Worm (Caenorhabditis elegans) whole organism, L2 larva: ENCODE measurements around the gene D2045.7.

Experiments used
- C34F6.9 ChIP-seq: fragments of 150-350 bp; optimal IDR thresholded peaks from 2 replicates; lab custom pipeline; 2014; ENCODE audit warnings: missing biosample characterization, missing genetic modification characterization
- F13H6.1 ChIP-seq: sonication (generic microtip); optimal IDR thresholded peaks from 2 replicates; lab custom pipeline; 2016; ENCODE audit warnings: missing genetic modification characterization, missing compliant biosample characterization
- R02D3.7 ChIP-seq: fragments of 150-350 bp; optimal IDR thresholded peaks from 2 replicates; lab custom pipeline; 2014; ENCODE audit warnings: missing biosample characterization, missing genetic modification characterization
- ZK546.5 ChIP-seq: sonication (generic microtip); optimal IDR thresholded peaks from 2 replicates; lab custom pipeline; 2017; ENCODE audit warnings: missing biosample characterization, missing genetic modification characterization
- alr-1 ChIP-seq: fragments of 150-350 bp; optimal IDR thresholded peaks from 2 replicates; lab custom pipeline; 2014; ENCODE audit warnings: missing biosample characterization, missing genetic modification characterization
- ama-1 ChIP-seq: fragments of 150-350 bp; optimal IDR thresholded peaks from 2 replicates; lab custom pipeline; 2018; ENCODE audit warnings: inconsistent platforms
- ceh-16 ChIP-seq: fragments of 150-350 bp; optimal IDR thresholded peaks from 2 replicates; lab custom pipeline; 2014; ENCODE audit warnings: missing biosample characterization, missing genetic modification characterization
- ceh-82 ChIP-seq: fragments of 150-350 bp; optimal IDR thresholded peaks from 2 replicates; lab custom pipeline; 2014; ENCODE audit warnings: missing biosample characterization, missing genetic modification characterization
- dmd-4 ChIP-seq: sonication (generic microtip); optimal IDR thresholded peaks from 2 replicates; lab custom pipeline; 2017; ENCODE audit warnings: missing biosample characterization, missing genetic modification characterization
- egl-27 ChIP-seq: sonication (generic microtip); optimal IDR thresholded peaks from 3 replicates; lab custom pipeline; 2017; ENCODE audit warnings: missing biosample characterization, missing genetic modification reagents, missing genetic modification characterization
- elt-1 ChIP-seq: fragments of 150-350 bp; optimal IDR thresholded peaks from 2 replicates; lab custom pipeline; 2014; ENCODE audit warnings: missing biosample characterization, missing genetic modification characterization
- fos-1 ChIP-seq: fragments of 150-350 bp; optimal IDR thresholded peaks from 2 replicates; lab custom pipeline; 2014; ENCODE audit warnings: missing biosample characterization, missing genetic modification characterization
- gmeb-1 ChIP-seq: fragments of 150-350 bp; optimal IDR thresholded peaks from 2 replicates; lab custom pipeline; 2014; ENCODE audit warnings: missing biosample characterization, missing genetic modification characterization
- lin-13 ChIP-seq: fragments of 150-350 bp; optimal IDR thresholded peaks from 2 replicates; lab custom pipeline; 2014; ENCODE audit warnings: missing biosample characterization, missing genetic modification reagents, missing genetic modification characterization
- lsy-2 ChIP-seq, 2 experiments: fragments of 150-350 bp in 1 of 2; sonication (generic microtip) in 1 of 2; optimal IDR thresholded peaks; 2 replicates each; lab custom pipeline; 2014 to 2017; ENCODE audit warnings: missing biosample characterization in 2 of 2, missing genetic modification characterization in 2 of 2
- mab-5 ChIP-seq: fragments of 150-350 bp; optimal IDR thresholded peaks from 2 replicates; lab custom pipeline; 2014; ENCODE audit warnings: missing biosample characterization, missing genetic modification characterization
- nhr-11 ChIP-seq: fragments of 150-350 bp; optimal IDR thresholded peaks from 2 replicates; lab custom pipeline; 2014; ENCODE audit warnings: missing biosample characterization, missing genetic modification characterization
- nhr-12 ChIP-seq: fragments of 150-350 bp; optimal IDR thresholded peaks from 2 replicates; lab custom pipeline; 2014; ENCODE audit warnings: missing biosample characterization, missing genetic modification characterization
- nhr-129 ChIP-seq: fragments of 150-350 bp; optimal IDR thresholded peaks from 2 replicates; lab custom pipeline; 2014; ENCODE audit warnings: missing biosample characterization, missing genetic modification characterization
- nhr-21 ChIP-seq: fragments of 150-350 bp; optimal IDR thresholded peaks from 2 replicates; lab custom pipeline; 2014; ENCODE audit warnings: missing biosample characterization, missing genetic modification characterization
- nhr-237 ChIP-seq: fragments of 150-350 bp; optimal IDR thresholded peaks from 2 replicates; lab custom pipeline; 2014; ENCODE audit warnings: missing biosample characterization, missing genetic modification characterization
- nhr-25 ChIP-seq: fragments of 150-350 bp; sonication (generic microtip); optimal IDR thresholded peaks from 3 replicates; lab custom pipeline; 2014; ENCODE audit warnings: missing biosample characterization, missing genetic modification characterization
- nhr-77 ChIP-seq: fragments of 150-350 bp; optimal IDR thresholded peaks from 2 replicates; lab custom pipeline; 2014; ENCODE audit warnings: missing biosample characterization, missing genetic modification characterization
- peb-1 ChIP-seq: fragments of 150-350 bp; optimal IDR thresholded peaks from 2 replicates; lab custom pipeline; 2014; ENCODE audit warnings: missing biosample characterization, missing genetic modification characterization
- sma-3 ChIP-seq: sonication (generic microtip); optimal IDR thresholded peaks from 2 replicates; lab custom pipeline; 2016; ENCODE audit warnings: missing genetic modification reagents, missing genetic modification characterization, missing compliant biosample characterization
- sma-9 ChIP-seq, 2 experiments: fragments of 150-350 bp in 1 of 2; sonication (generic microtip) in 1 of 2; optimal IDR thresholded peaks; 2 replicates each; lab custom pipeline; 2014 to 2016; ENCODE audit warnings: missing genetic modification characterization in 2 of 2, mild to moderate bottlenecking in 1 of 2, missing biosample characterization in 1 of 2, missing compliant biosample characterization in 1 of 2, missing genetic modification reagents in 1 of 2, moderate library complexity in 1 of 2
- unc-39 ChIP-seq: fragments of 150-350 bp; optimal IDR thresholded peaks from 2 replicates; lab custom pipeline; 2014; ENCODE audit warnings: missing biosample characterization, missing genetic modification characterization
- unc-55 ChIP-seq: fragments of 150-350 bp; sonication (generic microtip); optimal IDR thresholded peaks from 3 replicates; lab custom pipeline; 2014; ENCODE audit warnings: missing biosample characterization, missing genetic modification reagents, missing genetic modification characterization
- zag-1 ChIP-seq: fragments of 150-350 bp; optimal IDR thresholded peaks from 2 replicates; lab custom pipeline; 2014; ENCODE audit warnings: missing biosample characterization, missing genetic modification characterization
- ztf-1 ChIP-seq: fragments of 200-800 bp; sonication (Bioruptor generic); conservative IDR thresholded peaks from 2 replicates; pipeline ENCODE4 v1.3.6; 2022; ENCODE audit warnings: missing genetic modification characterization, missing compliant biosample characterization
- ztf-4 ChIP-seq: fragments of 150-350 bp; optimal IDR thresholded peaks from 2 replicates; lab custom pipeline; 2014; ENCODE audit warnings: missing biosample characterization, missing genetic modification characterization

Gene D2045.7

ce11 chrIII:10515751-10516150 is 36.5 kb downstream of the D2045.7 start:
- TF ChIP-seq nhr-129 (tag; lab: Kevin White, UChicago) (no peak), nhr-21 (no peak), ceh-16 (tag; lab: Kevin White, UChicago) (no peak), sma-3 (GFP tag; lab: Kevin White, UChicago) (no peak), unc-55 (GFP tag; lab: Kevin White, UChicago) (peak; percentile 53), F13H6.1 (no peak), peb-1 (tag; lab: Kevin White, UChicago) (no peak)

- TF ChIP-seq egl-27 (tag; lab: Kevin White, UChicago) (no peak), ama-1 (lab: Kevin White, UChicago) (no peak), elt-1 (no peak), lsy-2 (tag; optimal IDR thresholded peaks at IDR 0.05; lab: Kevin White, UChicago) (no peak), unc-55 (GFP tag; lab: Kevin White, UChicago) (no peak), ceh-16 (tag; lab: Kevin White, UChicago) (no peak)
These were observed 39.6 kb downstream of the D2045.7 start for ce11 chrIII:10518884-10519283.

ce11 chrIII:10519615-10520014 is 40.3 kb downstream of the D2045.7 start:
- TF ChIP-seq gmeb-1 (tag; lab: Kevin White, UChicago), result no peak
- no peak for TF ChIP-seq dmd-4
- no peak for TF ChIP-seq ZK546.5
- TF ChIP-seq sma-9 (GFP tag; optimal IDR thresholded peaks at IDR 0.05; lab: Kevin White, UChicago), result no peak
- no peak for TF ChIP-seq sma-9 (tag; optimal IDR thresholded peaks at IDR 0.05; lab: Kevin White, UChicago)
- no peak for TF ChIP-seq F13H6.1
- no peak for TF ChIP-seq nhr-237 (tag; lab: Kevin White, UChicago)
- no peak for TF ChIP-seq alr-1 (tag; lab: Kevin White, UChicago)
- no peak for TF ChIP-seq fos-1 (tag; lab: Kevin White, UChicago)
- no peak for TF ChIP-seq ceh-16 (tag; lab: Kevin White, UChicago)
- TF ChIP-seq nhr-25 (tag; lab: Kevin White, UChicago), result no peak
- TF ChIP-seq sma-3 (GFP tag; lab: Kevin White, UChicago), result no peak

ce11 chrIII:10520523-10520922 is 41.2 kb downstream of the D2045.7 start, which contains the start of gene unc-49:
Gene unc-49, plus strand, starts transcription at chrIII:10520762.
- TF ChIP-seq ceh-82 (no peak), fos-1 (tag; lab: Kevin White, UChicago) (no peak), lsy-2 (tag; optimal IDR thresholded peaks at IDR 0.05; lab: Kevin White, UChicago) (peak in 1 of 2 experiments; percentile 7), C34F6.9 (peak; percentile 6), mab-5 (tag; lab: Kevin White, UChicago) (no peak), ztf-1 (no peak), gmeb-1 (tag; lab: Kevin White, UChicago) (no peak), F13H6.1 (peak; percentile 61), nhr-129 (tag; lab: Kevin White, UChicago) (peak; percentile 14)

ce11 chrIII:10521219-10521618 is 41.9 kb downstream of the D2045.7 start:
- TF ChIP-seq nhr-12 (tag; lab: Kevin White, UChicago), result no peak
- no peak for TF ChIP-seq fos-1 (tag; lab: Kevin White, UChicago)
- no peak for TF ChIP-seq unc-39 (tag; lab: Kevin White, UChicago)
- TF ChIP-seq peb-1 (tag; lab: Kevin White, UChicago), result no peak
- TF ChIP-seq R02D3.7 (tag; lab: Kevin White, UChicago), result no peak
- TF ChIP-seq elt-1, result no peak
- no peak for TF ChIP-seq nhr-11 (tag; lab: Kevin White, UChicago)
- no peak for TF ChIP-seq ama-1 (lab: Kevin White, UChicago)
- TF ChIP-seq nhr-77 (tag; lab: Kevin White, UChicago), result no peak
- TF ChIP-seq zag-1 (tag; lab: Kevin White, UChicago), result no peak
- no peak for TF ChIP-seq sma-9 (GFP tag; optimal IDR thresholded peaks at IDR 0.05; lab: Kevin White, UChicago)
- TF ChIP-seq sma-9 (tag; optimal IDR thresholded peaks at IDR 0.05; lab: Kevin White, UChicago), result no peak
- TF ChIP-seq nhr-237 (tag; lab: Kevin White, UChicago), result no peak
- no peak for TF ChIP-seq alr-1 (tag; lab: Kevin White, UChicago)

- no peak for TF ChIP-seq gmeb-1 (tag; lab: Kevin White, UChicago)
- peak; percentile 75 for TF ChIP-seq unc-55 (GFP tag; lab: Kevin White, UChicago)
- TF ChIP-seq mab-5 (tag; lab: Kevin White, UChicago), result peak; percentile 72
- no peak for TF ChIP-seq lin-13 (GFP tag; lab: Kevin White, UChicago)
- TF ChIP-seq ztf-4 (tag; lab: Kevin White, UChicago), result no peak
These were observed 43.7 kb downstream of the D2045.7 start for ce11 chrIII:10523025-10523424.
